Worm (Caenorhabditis elegans) whole organism, L4 larva: ENCODE measurements around the gene mes-6.
A peak's percentile ranks its signal among the peaks of the same experiment; 100 is the strongest.

Experiments used
- F10B5.3 ChIP-seq: sonication (generic microtip); optimal IDR thresholded peaks from 2 replicates; lab custom pipeline; 2016; ENCODE audit warnings: mild to moderate bottlenecking, missing genetic modification characterization, missing compliant biosample characterization
- F26F4.8 ChIP-seq: fragments of 200-800 bp; sonication (Bioruptor generic); conservative IDR thresholded peaks from 2 replicates; pipeline ENCODE4 v1.3.6; 2022; ENCODE audit warnings: missing genetic modification characterization, missing compliant biosample characterization
- F37D6.2 ChIP-seq: sonication (generic microtip); optimal IDR thresholded peaks from 2 replicates; lab custom pipeline; 2016; ENCODE audit warnings: mild to moderate bottlenecking, missing genetic modification characterization, missing compliant biosample characterization
- F44E2.7 ChIP-seq: fragments of 200-800 bp; sonication (Bioruptor generic); IDR thresholded peaks from 2 replicates; pipeline ENCODE4 v2.1.2; 2022; ENCODE audit warnings: missing genetic modification characterization, missing compliant biosample characterization
- F49E8.2 ChIP-seq: sonication (generic microtip); optimal IDR thresholded peaks from 2 replicates; lab custom pipeline; 2016; ENCODE audit warnings: missing compliant biosample characterization, mild to moderate bottlenecking, missing genetic modification characterization, borderline replicate concordance
- R02D3.7 ChIP-seq: fragments of 150-350 bp; sonication (generic microtip); optimal IDR thresholded peaks from 3 replicates; lab custom pipeline; 2014; ENCODE audit warnings: missing biosample characterization, missing genetic modification characterization
- T20F7.1 ChIP-seq: fragments of 200-800 bp; sonication (Bioruptor generic); optimal IDR thresholded peaks from 2 replicates; lab custom pipeline; 2018; ENCODE audit warnings: mild to moderate bottlenecking, missing genetic modification characterization, missing compliant biosample characterization
- Y5F2A.4 ChIP-seq: fragments of 200-800 bp; sonication (Bioruptor generic); optimal IDR thresholded peaks from 2 replicates; lab custom pipeline; 2018; ENCODE audit warnings: mild to moderate bottlenecking, missing genetic modification characterization, missing compliant biosample characterization
- ZK337.2 ChIP-seq: fragments of 200-800 bp; sonication (Bioruptor generic); IDR thresholded peaks from 2 replicates; pipeline ENCODE4 v1.3.6; 2022; ENCODE audit warnings: missing genetic modification reagents, missing genetic modification characterization, missing compliant biosample characterization
- ZK546.5 ChIP-seq, 2 experiments: sonication (generic microtip); optimal IDR thresholded peaks; 2 replicates each; lab custom pipeline; 2017; ENCODE audit warnings: missing biosample characterization in 2 of 2, missing genetic modification characterization in 2 of 2
- ceh-20 ChIP-seq: fragments of 200-800 bp; sonication (Bioruptor generic); IDR thresholded peaks from 2 replicates; pipeline ENCODE4 v1.3.6; 2022; ENCODE audit warnings: missing genetic modification reagents, missing genetic modification characterization, missing compliant biosample characterization
- ceh-32 ChIP-seq: sonication (generic microtip); optimal IDR thresholded peaks from 2 replicates; lab custom pipeline; 2016; ENCODE audit warnings: mild to moderate bottlenecking, missing genetic modification characterization, missing compliant biosample characterization; ENCODE audit not compliant: poor library complexity
- ceh-44 ChIP-seq: fragments of 200-800 bp; sonication (Bioruptor generic); IDR thresholded peaks from 2 replicates; pipeline ENCODE4 v1.3.6; 2022; ENCODE audit warnings: missing genetic modification reagents, missing genetic modification characterization, missing compliant biosample characterization
- ctbp-1 ChIP-seq: fragments of 200-800 bp; sonication (Bioruptor generic); IDR thresholded peaks from 2 replicates; pipeline ENCODE4 v1.3.6; 2022; ENCODE audit warnings: missing genetic modification reagents, missing genetic modification characterization, missing compliant biosample characterization
- daf-16 ChIP-seq, 3 experiments: sonication (generic microtip); optimal IDR thresholded peaks; 2 replicates each; lab custom pipeline; 2016 to 2017; ENCODE audit warnings: missing genetic modification characterization in 3 of 3, missing genetic modification reagents in 3 of 3, mild to moderate bottlenecking in 2 of 3, missing compliant biosample characterization in 2 of 3, missing biosample characterization in 1 of 3, moderate library complexity in 1 of 3
- daf-8 ChIP-seq: fragments of 200-800 bp; sonication (Bioruptor generic); IDR thresholded peaks from 2 replicates; pipeline ENCODE4 v1.3.6; 2022; ENCODE audit warnings: missing genetic modification characterization, missing compliant biosample characterization
- dmd-8 ChIP-seq: fragments of 200-800 bp; sonication (Bioruptor generic); IDR thresholded peaks from 2 replicates; pipeline ENCODE4 v1.3.6; 2022; ENCODE audit warnings: missing genetic modification characterization, missing compliant biosample characterization
- dmd-9 ChIP-seq: fragments of 200-800 bp; sonication (Bioruptor generic); IDR thresholded peaks from 2 replicates; pipeline ENCODE4 v1.3.6; 2022; ENCODE audit warnings: missing genetic modification reagents, missing genetic modification characterization, missing compliant biosample characterization
- dpl-1 ChIP-seq: fragments of 150-350 bp; optimal IDR thresholded peaks from 2 replicates; lab custom pipeline; 2014; ENCODE audit warnings: missing biosample characterization, missing genetic modification reagents, missing genetic modification characterization
- duxl-1 ChIP-seq: sonication (generic microtip); optimal IDR thresholded peaks from 2 replicates; lab custom pipeline; 2016; ENCODE audit warnings: mild to moderate bottlenecking, missing genetic modification characterization, moderate library complexity, missing compliant biosample characterization; ENCODE audit not compliant: poor library complexity
- dve-1 ChIP-seq: sonication (generic microtip); optimal IDR thresholded peaks from 2 replicates; lab custom pipeline; 2017; ENCODE audit warnings: antibody characterized with exemption, mild to moderate bottlenecking, missing genetic modification characterization, missing compliant biosample characterization; ENCODE audit not compliant: insufficient read depth
- egl-43 ChIP-seq: fragments of 200-800 bp; sonication (Bioruptor generic); IDR thresholded peaks from 2 replicates; pipeline ENCODE4 v1.3.6; 2022; ENCODE audit warnings: missing genetic modification reagents, missing genetic modification characterization, missing compliant biosample characterization
- fkh-10 ChIP-seq: fragments of 150-350 bp; optimal IDR thresholded peaks from 2 replicates; lab custom pipeline; 2014; ENCODE audit warnings: missing biosample characterization, missing genetic modification reagents, missing genetic modification characterization
- hmg-1.1 ChIP-seq: fragments of 200-800 bp; sonication (Bioruptor generic); IDR thresholded peaks from 2 replicates; pipeline ENCODE4 v1.3.6; 2022; ENCODE audit warnings: missing genetic modification reagents, missing genetic modification characterization, missing compliant biosample characterization
- jun-1 ChIP-seq: fragments of 150-350 bp; optimal IDR thresholded peaks from 2 replicates; lab custom pipeline; 2014; ENCODE audit warnings: missing biosample characterization, missing genetic modification reagents, missing genetic modification characterization
- lin-13 ChIP-seq: fragments of 150-350 bp; optimal IDR thresholded peaks from 2 replicates; lab custom pipeline; 2014; ENCODE audit warnings: missing biosample characterization, missing genetic modification reagents, missing genetic modification characterization
- lir-3 ChIP-seq: sonication (generic microtip); optimal IDR thresholded peaks from 2 replicates; lab custom pipeline; 2016; ENCODE audit warnings: mild to moderate bottlenecking, missing genetic modification characterization, missing compliant biosample characterization
- lsy-2 ChIP-seq, 2 experiments: fragments of 150-350 bp in 1 of 2; sonication (generic microtip) in 1 of 2; optimal IDR thresholded peaks; 2 replicates each; lab custom pipeline; 2014 to 2017; ENCODE audit warnings: missing biosample characterization in 2 of 2, missing genetic modification characterization in 2 of 2
- mxl-2 ChIP-seq: fragments of 200-800 bp; sonication (Bioruptor generic); conservative IDR thresholded peaks from 2 replicates; pipeline ENCODE4 v1.3.6; 2022; ENCODE audit warnings: missing genetic modification reagents, missing genetic modification characterization, missing compliant biosample characterization
- mxl-3 ChIP-seq: fragments of 200-800 bp; sonication (Bioruptor generic); optimal IDR thresholded peaks from 2 replicates; lab custom pipeline; 2018; ENCODE audit warnings: mild to moderate bottlenecking, missing genetic modification characterization, missing compliant biosample characterization
- nhr-10 ChIP-seq: fragments of 150-350 bp; optimal IDR thresholded peaks from 2 replicates; lab custom pipeline; 2014; ENCODE audit warnings: missing biosample characterization, missing genetic modification characterization
- nhr-102 ChIP-seq: sonication (generic microtip); optimal IDR thresholded peaks from 2 replicates; lab custom pipeline; 2016; ENCODE audit warnings: mild to moderate bottlenecking, missing genetic modification characterization, moderate library complexity, missing compliant biosample characterization
- nhr-11 ChIP-seq: fragments of 150-350 bp; optimal IDR thresholded peaks from 2 replicates; lab custom pipeline; 2014; ENCODE audit warnings: missing biosample characterization, missing genetic modification characterization
- nhr-28 ChIP-seq: fragments of 150-350 bp; optimal IDR thresholded peaks from 2 replicates; lab custom pipeline; 2014; ENCODE audit warnings: missing biosample characterization, missing genetic modification characterization
- nhr-42 ChIP-seq: fragments of 200-800 bp; sonication (Bioruptor generic); IDR thresholded peaks from 2 replicates; pipeline ENCODE4 v1.3.6; 2022; ENCODE audit warnings: missing genetic modification characterization, missing compliant biosample characterization
- nhr-48 ChIP-seq: sonication (generic microtip); optimal IDR thresholded peaks from 2 replicates; lab custom pipeline; 2016; ENCODE audit warnings: mild to moderate bottlenecking, missing genetic modification characterization, missing compliant biosample characterization
- nhr-6 ChIP-seq: fragments of 150-350 bp; optimal IDR thresholded peaks from 2 replicates; lab custom pipeline; 2014; ENCODE audit warnings: missing biosample characterization, missing genetic modification characterization
- pha-4 ChIP-seq, 2 experiments: fragments of 150-350 bp in 1 of 2; fragments of 200-800 bp in 1 of 2; sonication (Bioruptor generic) in 1 of 2; IDR thresholded peaks in 1 of 2; optimal IDR thresholded peaks in 1 of 2; 2 replicates each; pipeline versions ENCODE4 v1.3.6 to Lab custom; 2014 to 2022; ENCODE audit warnings: missing genetic modification characterization in 2 of 2, missing genetic modification reagents in 2 of 2, missing biosample characterization in 1 of 2, missing compliant biosample characterization in 1 of 2
- php-3 ChIP-seq: fragments of 200-800 bp; sonication (Bioruptor generic); IDR thresholded peaks from 2 replicates; pipeline ENCODE4 v1.3.6; 2022; ENCODE audit warnings: missing genetic modification reagents, missing genetic modification characterization, missing compliant biosample characterization
- pqm-1 ChIP-seq: sonication (generic microtip); optimal IDR thresholded peaks from 2 replicates; lab custom pipeline; 2017; ENCODE audit warnings: missing biosample characterization, missing genetic modification characterization
- sdz-12 ChIP-seq: fragments of 200-800 bp; sonication (Bioruptor generic); optimal IDR thresholded peaks from 2 replicates; lab custom pipeline; 2018; ENCODE audit warnings: mild to moderate bottlenecking, missing genetic modification characterization, missing compliant biosample characterization
- snpc-1.2 ChIP-seq: fragments of 200-800 bp; sonication (Bioruptor generic); IDR thresholded peaks from 2 replicates; pipeline ENCODE4 v1.3.6; 2022; ENCODE audit warnings: missing genetic modification reagents, missing genetic modification characterization, missing compliant biosample characterization
- tag-97 ChIP-seq: fragments of 200-800 bp; sonication (Bioruptor generic); IDR thresholded peaks from 2 replicates; pipeline ENCODE4 v1.3.6; 2022; ENCODE audit warnings: missing genetic modification characterization, missing compliant biosample characterization
- unc-39 ChIP-seq: sonication (generic microtip); optimal IDR thresholded peaks from 2 replicates; lab custom pipeline; 2017; ENCODE audit warnings: missing biosample characterization, missing genetic modification characterization
- unc-62 ChIP-seq, 3 experiments: fragments of 150-350 bp in 1 of 3; sonication (generic microtip); optimal IDR thresholded peaks in 2 of 3; peaks in 1 of 3; 1 replicate in 1 of 3; 2 replicates in 2 of 3; lab custom pipeline; 2014 to 2017; ENCODE audit warnings: missing biosample characterization in 3 of 3, missing genetic modification characterization in 3 of 3, missing genetic modification reagents in 3 of 3, missing genotype in 1 of 3
- vab-7 ChIP-seq: fragments of 200-800 bp; sonication (Bioruptor generic); IDR thresholded peaks from 2 replicates; pipeline ENCODE4 v1.3.6; 2022; ENCODE audit warnings: missing genetic modification reagents, missing genetic modification characterization, missing compliant biosample characterization
- zag-1 ChIP-seq: fragments of 150-350 bp; optimal IDR thresholded peaks from 2 replicates; lab custom pipeline; 2014; ENCODE audit warnings: missing biosample characterization, missing genetic modification characterization
- zfp-2 ChIP-seq: sonication (generic microtip); optimal IDR thresholded peaks from 2 replicates; lab custom pipeline; 2016; ENCODE audit warnings: mild to moderate bottlenecking, missing genetic modification characterization, missing compliant biosample characterization
- zip-2 ChIP-seq: fragments of 150-350 bp; optimal IDR thresholded peaks from 2 replicates; lab custom pipeline; 2014; ENCODE audit warnings: missing biosample characterization, missing genetic modification characterization
- ztf-11 ChIP-seq: fragments of 150-350 bp; optimal IDR thresholded peaks from 2 replicates; lab custom pipeline; 2014; ENCODE audit warnings: missing biosample characterization, missing genetic modification characterization

Gene mes-6

DNA sequence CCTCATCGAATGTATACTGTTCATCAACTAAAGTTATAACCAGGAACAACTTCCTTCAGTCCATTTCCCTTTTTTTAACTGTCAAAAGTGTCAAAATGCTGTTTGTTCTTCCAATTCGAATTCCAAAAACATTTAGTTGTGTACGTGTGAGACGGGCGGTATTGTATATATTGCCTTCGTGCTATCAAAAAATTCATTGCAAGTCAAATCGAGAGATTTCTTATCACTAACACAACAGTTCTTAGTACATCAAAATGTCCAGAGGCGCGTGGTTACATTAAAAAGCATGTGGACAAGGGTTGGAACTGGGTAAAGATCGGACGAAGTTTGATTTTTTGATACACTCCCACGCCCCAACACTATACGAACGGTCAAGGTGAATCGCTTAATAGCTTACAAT lies 17.3 kb downstream of the mes-6 start:
- no peak for TF ChIP-seq sdz-12 (GFP tag; lab: Kevin White, UChicago)
- TF ChIP-seq ZK546.5 (tag; optimal IDR thresholded peaks at IDR 0.05; lab: Kevin White, UChicago): no peak
- peak in 1 of 2 experiments; percentile 11 for TF ChIP-seq daf-16 (GFP tag; optimal IDR thresholded peaks at IDR 0.05; lab: Kevin White, UChicago)
- TF ChIP-seq daf-16 (tag; optimal IDR thresholded peaks at IDR 0.05; lab: Kevin White, UChicago): peak; percentile 97
- no peak for TF ChIP-seq mxl-2
- TF ChIP-seq jun-1 (tag; lab: Kevin White, UChicago): peak; percentile 8
- TF ChIP-seq fkh-10 (GFP tag; lab: Kevin White, UChicago): no peak
- TF ChIP-seq F26F4.8: no peak
- TF ChIP-seq lin-13 (GFP tag; lab: Kevin White, UChicago): no peak
- TF ChIP-seq ceh-44 (GFP tag; lab: Robert Waterston, UW): no peak
- TF ChIP-seq ZK337.2 (GFP tag; lab: Robert Waterston, UW): no peak
- TF ChIP-seq zfp-2 (tag; lab: Kevin White, UChicago): no peak
- peak; percentile 72 for TF ChIP-seq nhr-48 (tag; lab: Kevin White, UChicago)
- no peak for TF ChIP-seq vab-7 (GFP tag; lab: Robert Waterston, UW)
- TF ChIP-seq ceh-32: no peak
- TF ChIP-seq pha-4 (GFP tag; IDR thresholded peaks at IDR 0.05; lab: Robert Waterston, UW): no peak
- TF ChIP-seq pha-4 (tag; optimal IDR thresholded peaks at IDR 0.05; lab: Kevin White, UChicago): no peak
- no peak for TF ChIP-seq hmg-1.1 (GFP tag; lab: Robert Waterston, UW)
- peak; percentile 94 for TF ChIP-seq dve-1 (tag; lab: Kevin White, UChicago)
- TF ChIP-seq zag-1 (tag; lab: Kevin White, UChicago): no peak
- peak in 1 of 2 experiments; percentile 49 for TF ChIP-seq lsy-2 (tag; optimal IDR thresholded peaks at IDR 0.05; lab: Kevin White, UChicago)
- 0 out of 2 replicates have a peak, but pooled peaks have one; percentile 25 for TF ChIP-seq ceh-20 (GFP tag; lab: Robert Waterston, UW)
- TF ChIP-seq nhr-42: no peak
- TF ChIP-seq daf-8: no peak
- no peak for TF ChIP-seq dmd-8
- TF ChIP-seq F49E8.2 (tag; lab: Kevin White, UChicago): no peak
- TF ChIP-seq dmd-9 (GFP tag; lab: Robert Waterston, UW): no peak
- no peak for TF ChIP-seq F37D6.2
- TF ChIP-seq F10B5.3 (tag; lab: Kevin White, UChicago): no peak
- TF ChIP-seq F44E2.7: no peak
- no peak for TF ChIP-seq tag-97 (GFP tag; lab: Robert Waterston, UW)
- no peak for TF ChIP-seq ctbp-1
- no peak for TF ChIP-seq nhr-6 (tag; lab: Kevin White, UChicago)
- peak; percentile 38 for TF ChIP-seq nhr-102 (tag; lab: Kevin White, UChicago)
- TF ChIP-seq duxl-1 (tag; lab: Kevin White, UChicago): peak; percentile 1
- TF ChIP-seq mxl-3: peak; percentile 80
- no peak for TF ChIP-seq ztf-11 (tag; lab: Kevin White, UChicago)
- no peak for TF ChIP-seq Y5F2A.4
- TF ChIP-seq nhr-28 (tag; lab: Kevin White, UChicago): peak; percentile 79
- TF ChIP-seq egl-43 (GFP tag; lab: Robert Waterston, UW): no peak
- TF ChIP-seq unc-62 (GFP tag; optimal IDR thresholded peaks at IDR 0.05 in 1 of 2; lab: Kevin White, UChicago): no peak
- no peak for TF ChIP-seq unc-62 (tag; optimal IDR thresholded peaks at IDR 0.05; lab: Kevin White, UChicago)
- TF ChIP-seq nhr-10: no peak
- peak; percentile 83 for TF ChIP-seq php-3 (GFP tag; lab: Robert Waterston, UW)
- TF ChIP-seq lir-3 (tag; lab: Kevin White, UChicago): no peak
- no peak for TF ChIP-seq zip-2
- no peak for TF ChIP-seq unc-39 (tag; lab: Kevin White, UChicago)
- no peak for TF ChIP-seq T20F7.1 (GFP tag; lab: Kevin White, UChicago)
- TF ChIP-seq dpl-1 (GFP tag; lab: Kevin White, UChicago): no peak
- peak; percentile 80 for TF ChIP-seq pqm-1 (tag; lab: Kevin White, UChicago)
- no peak for TF ChIP-seq nhr-11 (tag; lab: Kevin White, UChicago)
- TF ChIP-seq R02D3.7: no peak
- no peak for TF ChIP-seq snpc-1.2 (GFP tag; lab: Robert Waterston, UW)
